Fruit fly (Drosophila melanogaster) whole organism, embryonic: ENCODE measurements around the gene arx.

Experiments used
- ATbp ChIP-seq: fragments of 200-800 bp; sonication (Bioruptor generic); optimal IDR thresholded peaks from 2 replicates; lab custom pipeline; 2017; ENCODE audit warnings: missing biosample characterization, mild to moderate bottlenecking, missing genetic modification characterization, missing genetic modification reagents
- Atf6 ChIP-seq: fragments of 200-800 bp; sonication (Bioruptor generic); IDR thresholded peaks from 2 replicates; pipeline ENCODE4 v1.3.6; 2022; ENCODE audit warnings: missing biosample characterization, missing genetic modification characterization
- CG10267 ChIP-seq: fragments of 200-800 bp; sonication (Bioruptor generic); optimal IDR thresholded peaks from 2 replicates; lab custom pipeline; 2018; ENCODE audit warnings: missing biosample characterization, mild to moderate bottlenecking, missing genetic modification characterization, moderate library complexity
- CG10274 ChIP-seq: fragments of 200-800 bp; sonication (Bioruptor generic); optimal IDR thresholded peaks from 3 replicates; lab custom pipeline; 2017; ENCODE audit warnings: missing biosample characterization, mild to moderate bottlenecking, missing genetic modification characterization
- CG10654 ChIP-seq: fragments of 200-800 bp; sonication (Bioruptor generic); optimal IDR thresholded peaks from 2 replicates; lab custom pipeline; 2016; ENCODE audit warnings: missing biosample characterization, missing genetic modification characterization
- CG11247 ChIP-seq: fragments of 200-800 bp; sonication (Bioruptor generic); IDR thresholded peaks from 2 replicates; pipeline ENCODE4 v1.3.6; 2022; ENCODE audit warnings: missing biosample characterization, missing genetic modification characterization
- CG1603 ChIP-seq: fragments of 200-800 bp; sonication (Bioruptor generic); optimal IDR thresholded peaks from 2 replicates; lab custom pipeline; 2019; ENCODE audit warnings: missing biosample characterization, mild to moderate bottlenecking, missing genetic modification characterization, moderate library complexity
- CG17802 ChIP-seq: fragments of 200-800 bp; sonication (Bioruptor generic); optimal IDR thresholded peaks from 2 replicates; lab custom pipeline; 2018; ENCODE audit warnings: missing biosample characterization, mild to moderate bottlenecking, missing genetic modification characterization, moderate library complexity
- CG1832 ChIP-seq: fragments of 200-800 bp; sonication (Bioruptor generic); optimal IDR thresholded peaks from 2 replicates; lab custom pipeline; 2017; ENCODE audit warnings: missing biosample characterization, mild to moderate bottlenecking, missing genetic modification characterization, inconsistent platforms
- CG2120 ChIP-seq: fragments of 200-800 bp; sonication (Bioruptor generic); optimal IDR thresholded peaks from 3 replicates; lab custom pipeline; 2016; ENCODE audit warnings: missing biosample characterization, missing genetic modification characterization
- CG2712 ChIP-seq: fragments of 200-800 bp; optimal IDR thresholded peaks from 3 replicates; lab custom pipeline; 2019; ENCODE audit warnings: missing biosample characterization, mild to moderate bottlenecking, missing genetic modification characterization, moderate library complexity
- CG3065 ChIP-seq: fragments of 200-800 bp; sonication (Bioruptor generic); optimal IDR thresholded peaks from 2 replicates; lab custom pipeline; 2016; ENCODE audit warnings: missing biosample characterization, missing genetic modification characterization
- CG32767 ChIP-seq: fragments of 200-800 bp; sonication (Bioruptor generic); IDR thresholded peaks from 2 replicates; pipeline ENCODE4 v1.3.6; 2022; ENCODE audit warnings: missing biosample characterization, missing genetic modification characterization
- CG3281 ChIP-seq: fragments of 200-800 bp; sonication (Bioruptor generic); optimal IDR thresholded peaks from 3 replicates; lab custom pipeline; 2017; ENCODE audit warnings: missing biosample characterization, mild to moderate bottlenecking, missing genetic modification characterization
- CG4282 ChIP-seq: fragments of 200-800 bp; sonication (Bioruptor generic); optimal IDR thresholded peaks from 2 replicates; lab custom pipeline; 2016; ENCODE audit warnings: missing biosample characterization, missing genetic modification characterization
- CG9797 ChIP-seq: fragments of 200-800 bp; sonication (Bioruptor generic); optimal IDR thresholded peaks from 3 replicates; lab custom pipeline; 2018; ENCODE audit warnings: missing biosample characterization, mild to moderate bottlenecking, missing genetic modification characterization
- Camta ChIP-seq: fragments of 200-800 bp; sonication (Bioruptor generic); optimal IDR thresholded peaks from 2 replicates; lab custom pipeline; 2016; ENCODE audit warnings: missing biosample characterization, missing genetic modification characterization
- CoRest ChIP-seq: fragments of 200-800 bp; sonication (Bioruptor generic); optimal IDR thresholded peaks from 3 replicates; lab custom pipeline; 2018; ENCODE audit warnings: missing biosample characterization, mild to moderate bottlenecking, missing genetic modification characterization, moderate library complexity
- D ChIP-seq, 2 experiments: fragments of 200-800 bp in 1 of 2; fragments of >200 bp in 1 of 2; sonication (Bioruptor generic) in 1 of 2; optimal IDR thresholded peaks; 2 replicates in 1 of 2; 3 replicates in 1 of 2; lab custom pipeline; 2017; ENCODE audit warnings: mild to moderate bottlenecking in 1 of 2, missing biosample characterization in 1 of 2, missing genetic modification characterization in 1 of 2, missing genetic modification reagents in 1 of 2
- D19A ChIP-seq: fragments of 200-800 bp; optimal IDR thresholded peaks from 3 replicates; lab custom pipeline; 2019; ENCODE audit warnings: missing biosample characterization, mild to moderate bottlenecking, missing genetic modification characterization, moderate library complexity
- Dek ChIP-seq: fragments of 200-800 bp; sonication (Bioruptor generic); optimal IDR thresholded peaks from 3 replicates; lab custom pipeline; 2019; ENCODE audit warnings: missing biosample characterization, mild to moderate bottlenecking, missing genetic modification characterization, moderate library complexity
- Dip2 ChIP-seq: fragments of 200-800 bp; sonication (Bioruptor generic); IDR thresholded peaks from 2 replicates; pipeline ENCODE4 v1.3.6; 2022; ENCODE audit warnings: missing biosample characterization, missing genetic modification characterization
- E2f1 ChIP-seq: fragments of 200-800 bp; sonication (Bioruptor generic); IDR thresholded peaks from 2 replicates; pipeline ENCODE4 v1.3.6; 2022; ENCODE audit warnings: missing biosample characterization, missing genetic modification characterization
- Fer1 ChIP-seq: fragments of 200-800 bp; sonication (Bioruptor generic); optimal IDR thresholded peaks from 2 replicates; lab custom pipeline; 2017; ENCODE audit warnings: missing biosample characterization, mild to moderate bottlenecking, missing genetic modification characterization
- Fer3 ChIP-seq: fragments of 200-800 bp; sonication (Bioruptor generic); optimal IDR thresholded peaks from 2 replicates; lab custom pipeline; 2018; ENCODE audit warnings: missing biosample characterization, mild to moderate bottlenecking, missing genetic modification characterization, moderate library complexity
- HLH54F ChIP-seq: fragments of 200-800 bp; sonication (Bioruptor generic); optimal IDR thresholded peaks from 3 replicates; lab custom pipeline; 2016; ENCODE audit warnings: missing biosample characterization, missing genetic modification characterization
- Lpt ChIP-seq: fragments of >200 bp; optimal IDR thresholded peaks from 2 replicates; lab custom pipeline; 2018; ENCODE audit warnings: missing biosample characterization, missing genetic modification characterization
- Max ChIP-seq: fragments of 200-800 bp; sonication (Bioruptor generic); optimal IDR thresholded peaks from 2 replicates; lab custom pipeline; 2016; ENCODE audit warnings: missing biosample characterization, mild to moderate bottlenecking, missing genetic modification characterization
- Oaz ChIP-seq: fragments of 200-800 bp; sonication (Bioruptor generic); IDR thresholded peaks from 2 replicates; pipeline ENCODE4 v1.3.6; 2022; ENCODE audit warnings: missing biosample characterization, missing genetic modification characterization
- Ravus ChIP-seq: fragments of 200-800 bp; sonication (Bioruptor generic); IDR thresholded peaks from 2 replicates; pipeline ENCODE4 v1.3.6; 2022; ENCODE audit warnings: missing biosample characterization, missing genetic modification characterization
- aop ChIP-seq: fragments of 200-800 bp; sonication (Bioruptor generic); IDR thresholded peaks from 2 replicates; pipeline ENCODE4 v1.3.6; 2022; ENCODE audit warnings: missing biosample characterization, missing genetic modification characterization
- ato ChIP-seq: fragments of 200-800 bp; sonication (Bioruptor generic); IDR thresholded peaks from 2 replicates; pipeline ENCODE4 v1.3.6; 2022; ENCODE audit warnings: missing biosample characterization, missing genetic modification characterization; ENCODE audit not compliant: partially characterized antibody
- az2 ChIP-seq: fragments of 200-800 bp; sonication (Bioruptor generic); optimal IDR thresholded peaks from 3 replicates; lab custom pipeline; 2016; ENCODE audit warnings: missing biosample characterization, missing genetic modification characterization
- bcd ChIP-seq: fragments of 200-800 bp; sonication (Bioruptor generic); optimal IDR thresholded peaks from 2 replicates; lab custom pipeline; 2017; ENCODE audit warnings: missing biosample characterization, mild to moderate bottlenecking, missing genetic modification characterization
- chm ChIP-seq: fragments of 200-800 bp; sonication (Bioruptor generic); IDR thresholded peaks from 2 replicates; pipeline ENCODE4 v1.3.6; 2022; ENCODE audit warnings: missing biosample characterization, missing genetic modification characterization
- dmrt11E ChIP-seq: fragments of 200-800 bp; sonication (Bioruptor generic); optimal IDR thresholded peaks from 3 replicates; lab custom pipeline; 2018; ENCODE audit warnings: missing biosample characterization, mild to moderate bottlenecking, missing genetic modification characterization, moderate library complexity
- dysf ChIP-seq: fragments of 200-800 bp; sonication (Bioruptor generic); IDR thresholded peaks from 3 replicates; pipeline ENCODE4 v1.3.6; 2022; ENCODE audit warnings: missing biosample characterization, missing genetic modification characterization
- fd102C ChIP-seq: fragments of 200-800 bp; sonication (Bioruptor generic); optimal IDR thresholded peaks from 2 replicates; lab custom pipeline; 2018; ENCODE audit warnings: missing biosample characterization, mild to moderate bottlenecking, missing genetic modification characterization, moderate library complexity
- kah ChIP-seq: fragments of 200-800 bp; sonication (Bioruptor generic); optimal IDR thresholded peaks from 2 replicates; lab custom pipeline; 2018; ENCODE audit warnings: missing biosample characterization, mild to moderate bottlenecking, missing genetic modification characterization
- kni ChIP-seq: fragments of 200-800 bp; sonication (Bioruptor generic); optimal IDR thresholded peaks from 3 replicates; lab custom pipeline; 2017; ENCODE audit warnings: mild to moderate bottlenecking, missing biosample characterization, missing genetic modification reagents, missing genetic modification characterization
- mirr ChIP-seq: fragments of 200-800 bp; sonication (Bioruptor generic); optimal IDR thresholded peaks from 3 replicates; lab custom pipeline; 2018; ENCODE audit warnings: missing biosample characterization, mild to moderate bottlenecking, missing genetic modification characterization
- ro ChIP-seq: fragments of 200-800 bp; sonication (Bioruptor generic); IDR thresholded peaks from 2 replicates; pipeline ENCODE4 v1.3.6; 2022; ENCODE audit warnings: missing biosample characterization, missing genetic modification characterization
- sens-2 ChIP-seq: fragments of 200-800 bp; sonication (Bioruptor generic); IDR thresholded peaks from 2 replicates; pipeline ENCODE4 v1.3.6; 2022; ENCODE audit warnings: missing biosample characterization, missing genetic modification characterization
- slp2 ChIP-seq: fragments of 200-800 bp; sonication (Bioruptor generic); optimal IDR thresholded peaks from 2 replicates; lab custom pipeline; 2016; ENCODE audit warnings: missing biosample characterization, missing genetic modification characterization
- tll ChIP-seq, 2 experiments: fragments of 200-800 bp in 1 of 2; fragments of >200 bp in 1 of 2; sonication (Bioruptor generic) in 1 of 2; optimal IDR thresholded peaks; 2 replicates each; lab custom pipeline; 2017 to 2019; ENCODE audit warnings: missing biosample characterization in 2 of 2, missing genetic modification characterization in 2 of 2, mild to moderate bottlenecking in 1 of 2, moderate library complexity in 1 of 2
- trem ChIP-seq: fragments of 200-800 bp; optimal IDR thresholded peaks from 3 replicates; lab custom pipeline; 2019; ENCODE audit warnings: missing biosample characterization, mild to moderate bottlenecking, missing genetic modification characterization, moderate library complexity
- vfl ChIP-seq: fragments of 200-800 bp; sonication (Bioruptor generic); optimal IDR thresholded peaks from 2 replicates; lab custom pipeline; 2016; ENCODE audit warnings: missing biosample characterization, missing genetic modification characterization
- wdn ChIP-seq: fragments of 200-800 bp; sonication (Bioruptor generic); IDR thresholded peaks from 2 replicates; pipeline ENCODE4 v1.3.6; 2022; ENCODE audit warnings: missing biosample characterization, missing genetic modification characterization
- wek ChIP-seq: fragments of 200-800 bp; sonication (Bioruptor generic); optimal IDR thresholded peaks from 3 replicates; lab custom pipeline; 2018; ENCODE audit warnings: missing biosample characterization, mild to moderate bottlenecking, missing genetic modification characterization, moderate library complexity
- z ChIP-seq: fragments of 200-800 bp; sonication (Bioruptor generic); IDR thresholded peaks from 3 replicates; pipeline ENCODE4 v1.3.6; 2022; ENCODE audit warnings: missing biosample characterization, missing genetic modification characterization
- zfh2 ChIP-seq: fragments of 200-800 bp; sonication (Bioruptor generic); optimal IDR thresholded peaks from 2 replicates; lab custom pipeline; 2016; ENCODE audit warnings: missing biosample characterization, missing genetic modification characterization

arx gene

DNA sequence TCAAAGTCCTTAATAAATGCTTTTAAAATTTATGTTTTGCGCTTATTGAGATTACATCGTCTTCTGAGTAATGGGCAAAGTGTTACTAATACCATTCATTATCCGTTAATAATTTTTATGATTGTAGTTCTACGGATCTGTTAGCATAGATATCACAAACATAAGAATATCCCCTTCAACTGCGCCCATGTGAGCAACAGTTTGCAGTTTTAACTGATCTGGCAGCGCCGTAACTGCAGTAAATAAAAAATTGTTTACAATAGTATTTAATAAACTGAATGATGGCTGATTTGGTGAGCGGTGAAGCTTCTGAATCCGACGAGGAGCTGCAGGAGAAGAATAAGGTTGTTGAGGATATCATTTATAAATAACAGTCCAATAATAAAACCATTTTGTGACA lies 31.3 kb downstream of the arx start, which contains the start of gene Blos3 (continued):
- TF ChIP-seq z (GFP tag; lab: Robert Waterston, UW) = no peak
- no peak for TF ChIP-seq wdn
- TF ChIP-seq CG10267 (tag; lab: Kevin White, UChicago) = peak; percentile 36
- TF ChIP-seq D19A (tag; lab: Kevin White, UChicago) = no peak
- peak; percentile 22 for TF ChIP-seq CG17802 (tag; lab: Kevin White, UChicago)
- no peak for TF ChIP-seq chm (GFP tag; lab: Robert Waterston, UW)
- no peak for TF ChIP-seq CG10274 (GFP tag; lab: Kevin White, UChicago)
- peak; percentile 24 for TF ChIP-seq bcd (GFP tag; lab: Kevin White, UChicago)
- peak; percentile 55 for TF ChIP-seq trem (tag; lab: Kevin White, UChicago)
- no peak for TF ChIP-seq mirr (GFP tag; lab: Kevin White, UChicago)
- no peak for TF ChIP-seq Fer3
- TF ChIP-seq Dek (tag; lab: Kevin White, UChicago) = peak; percentile 3
- TF ChIP-seq CG2712 (tag; lab: Kevin White, UChicago) = peak; percentile 54
- TF ChIP-seq kni (GFP tag; lab: Kevin White, UChicago) = no peak
- TF ChIP-seq az2 (GFP tag; lab: Kevin White, UChicago) = peak; percentile 62
- peak; percentile 69 for TF ChIP-seq kah
- peak; percentile 5 for TF ChIP-seq dmrt11E
- TF ChIP-seq ato (GFP tag; lab: Robert Waterston, UW) = no peak
- no peak for TF ChIP-seq sens-2 (GFP tag; lab: Robert Waterston, UW)
- TF ChIP-seq CG11247 = no peak
- peak; percentile 19 for TF ChIP-seq HLH54F (GFP tag; lab: Kevin White, UChicago)
- no peak for TF ChIP-seq CG1832 (GFP tag; lab: Kevin White, UChicago)
- no peak for TF ChIP-seq Oaz (GFP tag; lab: Robert Waterston, UW)
- peak; percentile 43 for TF ChIP-seq Fer1 (GFP tag; lab: Kevin White, UChicago)
- TF ChIP-seq D (optimal IDR thresholded peaks at IDR 0.05; lab: Kevin White, UChicago) = no peak
- TF ChIP-seq D (GFP tag; optimal IDR thresholded peaks at IDR 0.05; lab: Kevin White, UChicago) = no peak
- no peak for TF ChIP-seq Lpt
- TF ChIP-seq wek (GFP tag; lab: Kevin White, UChicago) = peak; percentile 73
- TF ChIP-seq aop (GFP tag; lab: Robert Waterston, UW) = no peak
- TF ChIP-seq ro (GFP tag; lab: Robert Waterston, UW) = no peak
- TF ChIP-seq zfh2 (GFP tag; lab: Kevin White, UChicago) = peak; percentile 65
- no peak for TF ChIP-seq CG1603 (tag; lab: Kevin White, UChicago)
- TF ChIP-seq fd102C = no peak
- peak; percentile 37 for TF ChIP-seq Camta
- peak; percentile 2 for TF ChIP-seq CG3065 (GFP tag; lab: Kevin White, UChicago)
- peak; percentile 71 for TF ChIP-seq CG2120
- TF ChIP-seq Atf6 (GFP tag; lab: Robert Waterston, UW) = peak; percentile 41
- TF ChIP-seq slp2 (GFP tag; lab: Kevin White, UChicago) = peak; percentile 2
- TF ChIP-seq CG10654 (GFP tag; lab: Kevin White, UChicago) = peak; percentile 20
- no peak for TF ChIP-seq Max (GFP tag; lab: Kevin White, UChicago)
- TF ChIP-seq Ravus (GFP tag; lab: Robert Waterston, UW) = no peak
- no peak for TF ChIP-seq CG32767
- TF ChIP-seq Dip2 = no peak
- TF ChIP-seq ATbp (GFP tag; lab: Kevin White, UChicago) = peak; percentile 57
- TF ChIP-seq CG3281 (GFP tag; lab: Kevin White, UChicago) = peak; percentile 52
- no peak for TF ChIP-seq E2f1 (GFP tag; lab: Robert Waterston, UW)
- peak; percentile 10 for TF ChIP-seq vfl (GFP tag; lab: Kevin White, UChicago)
- TF ChIP-seq tll (GFP tag; optimal IDR thresholded peaks at IDR 0.05; lab: Kevin White, UChicago) = no peak
- no peak for TF ChIP-seq CG9797 (GFP tag; lab: Kevin White, UChicago)
- TF ChIP-seq dysf (GFP tag; lab: Robert Waterston, UW) = no peak
- no peak for TF ChIP-seq CG4282 (GFP tag; lab: Kevin White, UChicago)
- peak; percentile 54 for TF ChIP-seq CoRest (tag; lab: Kevin White, UChicago)
